Fruit fly (Drosophila melanogaster): ENCODE data around the gene ArgRS.

The ArgRS gene

DNA sequence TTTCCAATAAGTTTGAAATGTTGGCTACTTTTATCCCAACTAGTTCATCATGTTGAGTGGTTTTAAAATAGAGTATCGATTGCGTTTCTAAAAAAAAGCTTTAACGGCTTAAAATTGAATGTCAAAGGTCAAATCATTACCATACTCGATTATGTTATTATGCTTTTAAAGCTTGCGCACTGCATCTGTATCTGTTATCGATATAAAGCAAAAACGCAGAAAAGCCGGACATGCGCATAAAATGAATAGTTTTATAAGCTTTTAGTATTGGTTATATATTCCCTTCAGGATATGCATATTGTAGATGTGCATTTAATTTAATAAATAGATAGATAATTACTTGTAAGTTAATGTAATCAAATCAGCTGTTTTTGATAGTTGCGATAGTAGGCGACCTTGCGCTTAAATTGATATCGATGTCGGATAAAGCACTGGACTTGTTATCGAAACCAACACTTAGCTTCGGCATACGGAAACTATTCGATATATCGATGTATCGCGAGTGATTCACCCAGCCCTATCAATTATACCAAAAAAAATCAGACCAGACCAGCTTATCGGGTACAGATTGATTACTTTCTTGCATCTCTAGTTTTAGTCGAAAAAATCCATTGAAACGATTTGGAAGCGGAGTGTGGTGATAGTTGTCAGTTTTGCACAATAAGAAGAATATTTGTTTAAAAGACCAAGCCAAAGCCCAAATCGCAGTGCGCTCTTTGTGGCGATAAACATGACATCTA lies 47.8 kb upstream of the ArgRS start, which contains the start of gene shi (continued):
- TF ChIP-seq Asciz (GFP tag; optimal IDR thresholded peaks at IDR 0.05) (no peak), CG11560 (tag; IDR thresholded peaks at IDR 0.05) (peak; percentile 95), al (GFP tag; IDR thresholded peaks at IDR 0.05) (0 out of 2 replicates have a peak, but pooled peaks have one; percentile 20), H15 (GFP tag; IDR thresholded peaks at IDR 0.05) (no peak), Bteb2 (GFP tag; optimal IDR thresholded peaks at IDR 0.05) (no peak), dimm (GFP tag; IDR thresholded peaks at IDR 0.05) (no peak), CG10209 (GFP tag; optimal IDR thresholded peaks at IDR 0.05) (no peak), Nf-YC (tag; optimal IDR thresholded peaks at IDR 0.05) (peak; percentile 42), CG11504 (tag; optimal IDR thresholded peaks at IDR 0.05) (no peak), ara (GFP tag; IDR thresholded peaks at IDR 0.05) (no peak), kni (GFP tag; optimal IDR thresholded peaks at IDR 0.05) (peak; percentile 19), CG5953 (GFP tag; IDR thresholded peaks at IDR 0.05) (no peak), CG5180 (GFP tag; optimal IDR thresholded peaks at IDR 0.05) (no peak), sens (GFP tag) (peak; percentile 88), Trl (optimal IDR thresholded peaks at IDR 0.05) (no peak), Trl (GFP tag; optimal IDR thresholded peaks at IDR 0.05) (no peak), CG8765 (GFP tag; IDR thresholded peaks at IDR 0.05) (no peak), CG14050 (GFP tag; IDR thresholded peaks at IDR 0.05) (no peak), CG6654 (GFP tag; optimal IDR thresholded peaks at IDR 0.05) (no peak), CG17802 (tag; optimal IDR thresholded peaks at IDR 0.05) (no peak), jumu (GFP tag; optimal IDR thresholded peaks at IDR 0.05) (peak; percentile 0), CG14667 (GFP tag; IDR thresholded peaks at IDR 0.05) (no peak), Dad (GFP tag; optimal IDR thresholded peaks at IDR 0.05) (peak; percentile 14), psq (GFP tag; optimal IDR thresholded peaks at IDR 0.05) (no peak), klu (GFP tag; IDR thresholded peaks at IDR 0.05) (no peak), CrebB (tag; optimal IDR thresholded peaks at IDR 0.05) (peak; percentile 32), tin (GFP tag; optimal IDR thresholded peaks at IDR 0.05) (no peak), Dref (GFP tag; IDR thresholded peaks at IDR 0.05) (peak; percentile 96), CG10274 (GFP tag; optimal IDR thresholded peaks at IDR 0.05) (no peak), vvl (GFP tag; IDR thresholded peaks at IDR 0.05) (peak; percentile 85; the same call in 1 of the 2 replicates), sens-2 (GFP tag; IDR thresholded peaks at IDR 0.05) (no peak), CG9609 (GFP tag; optimal IDR thresholded peaks at IDR 0.05) (no peak), ase (GFP tag; IDR thresholded peaks at IDR 0.05) (no peak), fd96Cb (tag; optimal IDR thresholded peaks at IDR 0.05) (no peak), CG18619 (GFP tag; optimal IDR thresholded peaks at IDR 0.05) (no peak), sd (tag; optimal IDR thresholded peaks at IDR 0.05) (no peak), CG8290 (GFP tag; optimal IDR thresholded peaks at IDR 0.05) (peak; percentile 48), CG8290 (tag; optimal IDR thresholded peaks at IDR 0.05) (peak in 1 of 2 experiments; percentile 75), Lhr (GFP tag; optimal IDR thresholded peaks at IDR 0.05) (peak; percentile 46), amos (GFP tag; IDR thresholded peaks at IDR 0.05; ENCODE audit: partially characterized antibody) (peak; percentile 99), CG34224 (GFP tag; IDR thresholded peaks at IDR 0.05; ENCODE audit: partially characterized antibody) (peak; percentile 98), CG10267 (tag; optimal IDR thresholded peaks at IDR 0.05) (peak; percentile 70), B-H1 (GFP tag; IDR thresholded peaks at IDR 0.05) (no peak), chm (GFP tag; IDR thresholded peaks at IDR 0.05) (no peak), Atf3 (GFP tag; optimal IDR thresholded peaks at IDR 0.05) (no peak), prd (optimal IDR thresholded peaks at IDR 0.05) (no peak), prd (GFP tag; IDR thresholded peaks at IDR 0.05) (no peak), z (GFP tag; IDR thresholded peaks at IDR 0.05) (no peak), pan (optimal IDR thresholded peaks at IDR 0.05) (no peak), pan (GFP tag; optimal IDR thresholded peaks at IDR 0.05 in 1 of 2, IDR thresholded peaks at IDR 0.05 in 1 of 2) (no peak), CG1792 (GFP tag; optimal IDR thresholded peaks at IDR 0.05) (no peak), tgo (GFP tag; IDR thresholded peaks at IDR 0.05) (no peak)
